Worm (Caenorhabditis elegans): Measurements from ENCODE around the gene B0252.1.

DNA sequence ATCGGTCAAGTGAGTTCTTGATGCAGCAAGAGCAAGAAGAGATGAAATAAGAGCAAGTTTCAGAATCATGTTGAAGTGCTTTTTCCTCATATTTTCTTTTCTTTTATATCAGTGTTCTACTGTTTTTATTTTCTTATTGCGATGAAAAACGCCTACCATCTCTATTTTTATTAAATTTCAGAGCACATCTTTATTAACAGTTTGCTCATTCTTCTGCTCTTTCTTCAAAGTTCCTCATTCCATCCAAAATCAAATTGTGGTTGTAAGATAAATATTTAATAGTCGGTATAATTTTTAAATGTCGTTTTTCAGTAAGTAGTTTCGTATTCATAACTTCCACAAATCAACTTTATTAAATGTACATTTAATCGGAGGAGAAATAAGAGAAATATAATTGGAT is 47.0 kb upstream of the B0252.1 start, which contains the start of gene C44B7.5:
- TF ChIP-seq fkh-6 (tag; optimal IDR thresholded peaks at IDR 0.05), result no peak
- no peak for TF ChIP-seq pqm-1 (tag; optimal IDR thresholded peaks at IDR 0.05)
- TF ChIP-seq rnt-1 (tag; optimal IDR thresholded peaks at IDR 0.05), result no peak
- TF ChIP-seq nhr-11 (tag; optimal IDR thresholded peaks at IDR 0.05), result no peak
- TF ChIP-seq ceh-34 (tag; optimal IDR thresholded peaks at IDR 0.05), result no peak
- TF ChIP-seq hlh-13 (GFP tag; optimal IDR thresholded peaks at IDR 0.05), result no peak
- TF ChIP-seq dmd-4 (tag; optimal IDR thresholded peaks at IDR 0.05; ENCODE audit: borderline replicate concordance), result no peak
- no peak for TF ChIP-seq sox-2 (GFP tag; IDR thresholded peaks at IDR 0.05)
- TF ChIP-seq pha-4 (tag; optimal IDR thresholded peaks at IDR 0.05), result no peak
- TF ChIP-seq hlh-15 (tag; optimal IDR thresholded peaks at IDR 0.05), result no peak
- no peak for TF ChIP-seq sox-4 (tag; optimal IDR thresholded peaks at IDR 0.05)
- no peak for TF ChIP-seq ceh-31 (tag; optimal IDR thresholded peaks at IDR 0.05)
